Fruit fly (Drosophila melanogaster): ENCODE measurements around the gene RFeSP.
A peak's percentile ranks its signal among the peaks of the same experiment; 100 is the strongest.

Gene RFeSP

DNA sequence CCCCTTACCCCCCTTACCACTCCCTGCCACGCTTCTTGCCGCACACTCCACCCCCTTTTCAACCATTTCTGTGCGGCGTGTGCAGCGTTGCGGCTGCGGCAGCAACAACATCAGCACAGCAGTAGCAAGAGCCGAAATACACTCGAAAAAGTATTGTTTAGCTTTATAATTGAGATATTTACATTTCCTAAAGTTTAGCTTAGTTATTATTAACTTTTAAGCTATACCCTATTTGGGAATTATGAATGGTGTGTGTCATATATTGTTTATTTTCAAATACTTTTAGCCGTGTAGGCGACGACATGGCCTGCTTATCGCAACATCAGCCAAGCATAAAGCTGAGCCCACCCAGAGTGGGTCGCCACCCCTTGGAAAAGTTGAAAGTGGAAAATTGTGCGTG, 1.8 kb upstream of the RFeSP start (continued):
- 0 out of 3 replicates have a peak, but pooled peaks have one; percentile 24 for TF ChIP-seq CG2199 (GFP tag; IDR thresholded peaks at IDR 0.05)
- peak; percentile 58 for TF ChIP-seq CG4820 (GFP tag; optimal IDR thresholded peaks at IDR 0.05)
- TF ChIP-seq Dll (GFP tag; IDR thresholded peaks at IDR 0.05; ENCODE audit: partially characterized antibody): no peak
- peak; percentile 44; the same call in 2 of the 3 replicates for TF ChIP-seq B-H1 (GFP tag; IDR thresholded peaks at IDR 0.05)
- peak; percentile 20 for TF ChIP-seq zfh2 (GFP tag; optimal IDR thresholded peaks at IDR 0.05)
- TF ChIP-seq sisA (GFP tag; IDR thresholded peaks at IDR 0.05): peak; percentile 66
- TF ChIP-seq abd-A (tag; optimal IDR thresholded peaks at IDR 0.05): peak; percentile 26
- TF ChIP-seq Oli (tag; optimal IDR thresholded peaks at IDR 0.05): peak; percentile 67
- peak; percentile 62 for TF ChIP-seq sob (GFP tag; IDR thresholded peaks at IDR 0.05)
- peak; percentile 46 for TF ChIP-seq org-1 (GFP tag; optimal IDR thresholded peaks at IDR 0.05)
- TF ChIP-seq HLH54F (GFP tag; optimal IDR thresholded peaks at IDR 0.05): peak; percentile 32
- TF ChIP-seq scrt (GFP tag; optimal IDR thresholded peaks at IDR 0.05): peak; percentile 64
- no peak for TF ChIP-seq zen (tag; optimal IDR thresholded peaks at IDR 0.05)
- peak; percentile 61 for TF ChIP-seq Ssrp (tag; optimal IDR thresholded peaks at IDR 0.05)
- TF ChIP-seq CG3065 (GFP tag; optimal IDR thresholded peaks at IDR 0.05): no peak
- TF ChIP-seq CG11560 (tag; IDR thresholded peaks at IDR 0.05): 0 out of 3 replicates have a peak, but pooled peaks have one; percentile 28
- TF ChIP-seq chn (GFP tag; optimal IDR thresholded peaks at IDR 0.05): peak; percentile 26
- peak; percentile 45 for TF ChIP-seq CG16863 (GFP tag; optimal IDR thresholded peaks at IDR 0.05)
- TF ChIP-seq CG2678 (tag; optimal IDR thresholded peaks at IDR 0.05): peak; percentile 82
- no peak for TF ChIP-seq Stat92E (GFP tag; optimal IDR thresholded peaks at IDR 0.05)
- TF ChIP-seq CG3847 (GFP tag; IDR thresholded peaks at IDR 0.05): peak; percentile 32; the same call in 1 of the 2 replicates
- no peak for TF ChIP-seq dati (GFP tag; IDR thresholded peaks at IDR 0.05)
- TF ChIP-seq CG13296 (GFP tag; optimal IDR thresholded peaks at IDR 0.05): peak; percentile 49
- no peak for TF ChIP-seq cad (GFP tag; optimal IDR thresholded peaks at IDR 0.05)
- peak; percentile 70 for TF ChIP-seq CG4424 (GFP tag; optimal IDR thresholded peaks at IDR 0.05)
- peak; percentile 37 for TF ChIP-seq CG10147 (GFP tag; optimal IDR thresholded peaks at IDR 0.05)
- TF ChIP-seq Dip3 (GFP tag; optimal IDR thresholded peaks at IDR 0.05): peak; percentile 5
- peak; percentile 59 for TF ChIP-seq Asciz (GFP tag; optimal IDR thresholded peaks at IDR 0.05)
- peak; percentile 32 for TF ChIP-seq D19B (GFP tag; optimal IDR thresholded peaks at IDR 0.05)
- peak; percentile 61; the same call in 1 of the 2 replicates for TF ChIP-seq CG32532 (GFP tag; IDR thresholded peaks at IDR 0.05)
- TF ChIP-seq CG31441 (GFP tag; IDR thresholded peaks at IDR 0.05): peak; percentile 72
- no peak for TF ChIP-seq prd (optimal IDR thresholded peaks at IDR 0.05)
- peak; percentile 74 for TF ChIP-seq prd (GFP tag; IDR thresholded peaks at IDR 0.05)
- TF ChIP-seq Dfd (GFP tag; optimal IDR thresholded peaks at IDR 0.05): no peak
- peak; percentile 63 for TF ChIP-seq CG6813 (GFP tag; optimal IDR thresholded peaks at IDR 0.05)
- 0 out of 2 replicates have a peak, but pooled peaks have one; percentile 37 for TF ChIP-seq sens-2 (GFP tag; IDR thresholded peaks at IDR 0.05)
- TF ChIP-seq jigr1 (GFP tag; IDR thresholded peaks at IDR 0.05): no peak
- TF ChIP-seq CG15073 (GFP tag; optimal IDR thresholded peaks at IDR 0.05): no peak
- no peak for TF ChIP-seq CG15696 (tag; optimal IDR thresholded peaks at IDR 0.05)
- TF ChIP-seq CG7556 (GFP tag; optimal IDR thresholded peaks at IDR 0.05): peak; percentile 82
- TF ChIP-seq CG14441 (GFP tag; IDR thresholded peaks at IDR 0.05): peak; percentile 59; the same call in 1 of the 2 replicates
- no peak for TF ChIP-seq Doc3 (GFP tag; IDR thresholded peaks at IDR 0.05; ENCODE audit: partially characterized antibody)
- TF ChIP-seq CG7928 (GFP tag; optimal IDR thresholded peaks at IDR 0.05): no peak
- TF ChIP-seq tgo (GFP tag; IDR thresholded peaks at IDR 0.05): peak; percentile 65
- peak; percentile 3 for TF ChIP-seq Jarid2 (GFP tag; optimal IDR thresholded peaks at IDR 0.05)
- peak; percentile 37 for TF ChIP-seq CG5180 (GFP tag; optimal IDR thresholded peaks at IDR 0.05)
- no peak for TF ChIP-seq CG7745 (tag; optimal IDR thresholded peaks at IDR 0.05)
- TF ChIP-seq Fer1 (GFP tag; optimal IDR thresholded peaks at IDR 0.05): peak; percentile 85
- peak; percentile 58 for TF ChIP-seq az2 (GFP tag; optimal IDR thresholded peaks at IDR 0.05)
- peak; percentile 23 for TF ChIP-seq CG31365 (tag; optimal IDR thresholded peaks at IDR 0.05)

All from whole organism, embryonic.